Worm (Caenorhabditis elegans): ENCODE data around the gene H04J21.4.
A peak's percentile ranks its signal among the peaks of the same experiment; 100 is the strongest.

H04J21.4 gene

DNA sequence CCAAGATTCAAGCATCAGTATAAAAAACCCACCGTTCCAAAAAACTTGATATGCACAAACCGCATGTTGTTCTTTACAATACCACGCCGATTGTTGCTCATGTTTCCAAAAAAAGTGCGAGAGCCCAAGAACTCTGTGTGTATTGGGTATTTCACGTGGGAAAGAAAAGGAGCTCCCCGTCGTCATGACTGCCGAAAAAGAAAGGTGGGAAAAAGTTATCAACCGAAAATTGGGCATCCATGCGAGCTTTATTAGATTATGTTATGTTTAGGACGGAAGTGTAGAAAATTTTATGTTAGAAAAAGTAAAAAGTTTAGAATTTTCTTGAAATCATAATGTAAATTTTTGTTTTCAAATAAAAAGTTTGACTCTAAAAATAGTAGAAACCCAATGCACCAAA, at the start of gene H04J21.4:
TSS of gene H04J21.4 (minus strand) at position 101 of the 400 bp plus-strand sequence.
- TF ChIP-seq nhr-11 (tag; optimal IDR thresholded peaks at IDR 0.05) (no peak), daf-12 (tag; optimal IDR thresholded peaks at IDR 0.05) (no peak), ceh-28 (tag; optimal IDR thresholded peaks at IDR 0.05) (no peak), fkh-10 (GFP tag; optimal IDR thresholded peaks at IDR 0.05) (no peak), ztf-11 (tag; optimal IDR thresholded peaks at IDR 0.05) (no peak), pqm-1 (tag; optimal IDR thresholded peaks at IDR 0.05) (no peak), jun-1 (tag; optimal IDR thresholded peaks at IDR 0.05) (no peak), egl-5 (tag; optimal IDR thresholded peaks at IDR 0.05) (no peak), snpc-4 (tag; optimal IDR thresholded peaks at IDR 0.05) (no peak), fkh-2 (tag; optimal IDR thresholded peaks at IDR 0.05) (no peak), mdl-1 (tag; optimal IDR thresholded peaks at IDR 0.05) (no peak), elt-2 (tag; optimal IDR thresholded peaks at IDR 0.05) (no peak)

- no peak for TF ChIP-seq lin-15B (tag; optimal IDR thresholded peaks at IDR 0.05)
- no peak for TF ChIP-seq nhr-25 (tag; optimal IDR thresholded peaks at IDR 0.05)
- no peak for TF ChIP-seq eor-1 (tag; optimal IDR thresholded peaks at IDR 0.05)
- TF ChIP-seq ceh-28 (tag; optimal IDR thresholded peaks at IDR 0.05), result peak; percentile 76
- no peak for TF ChIP-seq sea-2 (GFP tag; optimal IDR thresholded peaks at IDR 0.05)
- TF ChIP-seq zag-1 (tag; optimal IDR thresholded peaks at IDR 0.05), result no peak
- TF ChIP-seq ceh-82 (tag; optimal IDR thresholded peaks at IDR 0.05), result no peak
Measured at ce11 chrIII:2410925-2411450, 42.7 kb upstream of the H04J21.4 start, which contains the start of gene mrpl-30. TSS of gene mrpl-30 (minus strand) at chrIII:2410975.

DNA sequence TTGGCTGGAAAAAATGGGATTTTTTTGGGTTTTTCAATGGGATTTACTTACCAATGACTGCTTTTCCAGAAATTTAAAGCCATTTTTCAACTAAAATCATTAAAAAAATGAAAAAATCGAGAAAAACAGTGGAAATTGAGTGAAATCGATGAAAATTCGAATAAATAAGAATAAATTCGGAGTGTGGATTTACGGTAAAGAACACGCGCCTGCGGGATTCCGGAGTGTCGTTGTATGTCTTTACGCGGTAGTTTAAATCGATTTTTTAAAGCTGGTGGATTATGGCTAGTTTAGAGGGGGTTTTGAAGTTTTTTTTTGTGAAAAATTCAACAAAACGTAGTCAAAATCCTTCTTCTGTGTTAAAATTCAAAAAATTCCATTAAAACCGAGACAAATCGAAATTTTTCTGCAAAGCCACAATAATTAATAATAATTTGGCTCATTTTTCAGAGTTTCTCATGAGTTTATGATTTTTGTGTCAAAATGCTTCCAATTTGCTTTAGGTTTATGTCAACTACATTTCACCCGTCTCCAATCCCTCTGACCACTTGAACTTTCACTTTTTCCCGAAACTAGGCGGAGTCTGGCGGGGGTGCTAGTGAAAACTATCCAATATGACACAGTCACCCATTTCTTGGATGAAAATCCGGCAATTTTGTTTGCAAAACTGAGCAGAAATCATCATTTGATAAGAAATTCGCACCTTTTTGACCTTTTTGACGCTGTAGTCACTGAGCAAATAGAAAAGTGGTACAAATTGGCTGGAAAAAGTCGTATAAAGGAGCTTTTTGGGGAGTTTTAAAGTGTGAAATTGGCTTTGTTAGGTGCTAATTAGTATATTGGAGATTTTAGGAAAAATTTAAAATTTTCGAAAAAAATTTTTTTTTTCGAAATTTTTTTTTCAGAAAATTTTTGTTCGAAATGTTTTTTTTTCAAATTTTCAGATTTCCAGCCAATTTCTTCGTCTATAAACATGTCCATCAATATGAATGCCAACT, 33.1 kb upstream of the H04J21.4 start, which contains the start of the genes cic-1 and strm-1:
TSS of gene cic-1 (minus strand) at position 96 of the 998 bp plus-strand sequence.
TSS of gene strm-1 (plus strand) at position 945 of the 998 bp plus-strand sequence.
- TF ChIP-seq egl-5 (tag; optimal IDR thresholded peaks at IDR 0.05) (peak; percentile 27), elt-2 (tag; optimal IDR thresholded peaks at IDR 0.05) (no peak), pha-4 (tag; optimal IDR thresholded peaks at IDR 0.05) (peak; percentile 56), hmg-11 (tag; optimal IDR thresholded peaks at IDR 0.05) (peak; percentile 59), ceh-28 (tag; optimal IDR thresholded peaks at IDR 0.05) (peak; percentile 68), R02D3.7 (tag; optimal IDR thresholded peaks at IDR 0.05) (peak; percentile 98), nfya-1 (tag; optimal IDR thresholded peaks at IDR 0.05; ENCODE audit: insufficient read depth) (peak; percentile 50), lin-15B (tag; optimal IDR thresholded peaks at IDR 0.05) (peak; percentile 69), lin-39 (tag; optimal IDR thresholded peaks at IDR 0.05) (peak; percentile 22), ama-1 (optimal IDR thresholded peaks at IDR 0.05) (no peak), pqm-1 (tag; optimal IDR thresholded peaks at IDR 0.05) (peak; percentile 6)

- TF ChIP-seq nhr-237 (tag; optimal IDR thresholded peaks at IDR 0.05) (no peak), nhr-67 (tag; optimal IDR thresholded peaks at IDR 0.05) (no peak), egl-5 (tag; optimal IDR thresholded peaks at IDR 0.05) (no peak), mdl-1 (tag; optimal IDR thresholded peaks at IDR 0.05) (no peak), lsy-12 (tag; optimal IDR thresholded peaks at IDR 0.05) (no peak), R02D3.7 (tag; optimal IDR thresholded peaks at IDR 0.05) (no peak), elt-1 (tag; optimal IDR thresholded peaks at IDR 0.05) (no peak), ZK546.5 (tag; optimal IDR thresholded peaks at IDR 0.05) (no peak), ceh-28 (tag; optimal IDR thresholded peaks at IDR 0.05) (no peak)
Measured at ce11 chrIII:2393666-2394154, 25.4 kb upstream of the H04J21.4 start.

DNA sequence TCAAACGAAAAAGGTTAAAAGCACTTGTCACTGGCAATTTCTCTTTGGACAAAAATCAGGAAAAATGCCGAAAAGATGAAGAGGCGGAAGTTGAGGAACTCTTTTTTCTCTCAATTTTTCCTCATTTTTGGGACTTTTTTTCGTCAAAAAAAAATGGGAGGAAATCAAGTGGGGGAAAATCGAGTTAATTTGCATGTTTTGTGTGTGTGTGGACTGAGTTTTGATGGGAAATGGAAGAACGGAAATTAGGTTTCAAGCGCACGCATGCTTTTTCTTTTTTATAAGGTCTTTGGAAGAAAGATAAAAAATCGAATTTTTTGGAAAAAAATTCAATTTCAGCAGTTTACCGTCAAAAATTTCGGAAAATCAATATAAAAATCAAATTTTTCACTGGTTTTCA, 23.4 kb upstream of the H04J21.4 start:
- TF ChIP-seq ztf-4 (tag; optimal IDR thresholded peaks at IDR 0.05), result no peak
- TF ChIP-seq fkh-10 (GFP tag; optimal IDR thresholded peaks at IDR 0.05), result peak; percentile 85

ce11 chrIII:2386483-2386882, 18.2 kb upstream of the H04J21.4 start, which contains the start of gene H14E04.3:
TSS of gene H14E04.3 (minus strand) at chrIII:2386583.
- TF ChIP-seq daf-12 (tag; optimal IDR thresholded peaks at IDR 0.05) (no peak), lsy-12 (tag; optimal IDR thresholded peaks at IDR 0.05) (no peak), nhr-12 (tag; optimal IDR thresholded peaks at IDR 0.05) (no peak), sea-2 (GFP tag; optimal IDR thresholded peaks at IDR 0.05) (no peak), egl-27 (tag; optimal IDR thresholded peaks at IDR 0.05) (no peak), R02D3.7 (tag; optimal IDR thresholded peaks at IDR 0.05) (no peak), ceh-9 (tag; optimal IDR thresholded peaks at IDR 0.05) (no peak), lin-15B (tag; optimal IDR thresholded peaks at IDR 0.05) (no peak), egl-5 (tag; optimal IDR thresholded peaks at IDR 0.05) (no peak), ZK546.5 (tag; optimal IDR thresholded peaks at IDR 0.05) (no peak), pha-4 (tag; optimal IDR thresholded peaks at IDR 0.05) (no peak), fkh-10 (GFP tag; optimal IDR thresholded peaks at IDR 0.05) (no peak), skn-1 (tag; optimal IDR thresholded peaks at IDR 0.05) (no peak), pqm-1 (tag; optimal IDR thresholded peaks at IDR 0.05) (no peak), hmg-11 (tag; optimal IDR thresholded peaks at IDR 0.05) (no peak), ama-1 (optimal IDR thresholded peaks at IDR 0.05) (no peak)

All from whole organism, L3 larva.